Fruit fly (Drosophila melanogaster) ovary, adult (tissue): ENCODE measurements around the gene lawc.

Experiments
- CG17801 ChIP-seq: fragments of 200-800 bp; optimal IDR thresholded peaks from 2 replicates; lab custom pipeline; 2019; ENCODE audit warnings: missing biosample characterization, mild to moderate bottlenecking, missing genetic modification characterization, moderate library complexity; ENCODE audit not compliant: partially characterized antibody

The lawc gene

dm6 chrX:8408971-8409455 is 2.4 kb downstream of the lawc start, which contains the start of gene Trf2:
Gene Trf2 (plus strand): TSS chrX:8409272.
- TF ChIP-seq CG17801 (GFP tag; lab: Kevin White, UChicago): peak; percentile 1

dm6 chrX:8407124-8407775 is 4.2 kb downstream of the lawc start, which contains the start of gene PIG-T:
Gene PIG-T (minus strand): TSS chrX:8407263.
- TF ChIP-seq CG17801 (GFP tag; lab: Kevin White, UChicago): peak; percentile 14

- no peak for TF ChIP-seq CG17801 (GFP tag; lab: Kevin White, UChicago)
These were observed 12.3 kb downstream of the lawc start for dm6 chrX:8399019-8399623.

dm6 chrX:8398177-8399018 is 13.1 kb downstream of the lawc start, which contains the start of gene CG10555:
Gene CG10555 (plus strand): TSS chrX:8398940.
- peak; percentile 92 for TF ChIP-seq CG17801 (GFP tag; lab: Kevin White, UChicago)

- TF ChIP-seq CG17801 (GFP tag; lab: Kevin White, UChicago): no peak
These were observed 14.8 kb downstream of the lawc start for dm6 chrX:8396611-8397010.

- no peak for TF ChIP-seq CG17801 (GFP tag; lab: Kevin White, UChicago)
These were observed 26.0 kb downstream of the lawc start, which contains the start of gene CG1387 for dm6 chrX:8385481-8385880. Gene CG1387 (plus strand): TSS chrX:8385781.

dm6 chrX:8371729-8372128 is 39.7 kb downstream of the lawc start:
- TF ChIP-seq CG17801 (GFP tag; lab: Kevin White, UChicago): no peak

dm6 chrX:8367069-8367468 is 44.4 kb downstream of the lawc start, which contains the start of gene nAChRalpha3:
Gene nAChRalpha3 (minus strand): TSS chrX:8367169.
- no peak for TF ChIP-seq CG17801 (GFP tag; lab: Kevin White, UChicago)

- TF ChIP-seq CG17801 (GFP tag; lab: Kevin White, UChicago): no peak
These were observed 45.1 kb downstream of the lawc start for dm6 chrX:8366329-8366728.
